Fruit fly (Drosophila melanogaster): Measurements from ENCODE around the gene CG42521.

DNA sequence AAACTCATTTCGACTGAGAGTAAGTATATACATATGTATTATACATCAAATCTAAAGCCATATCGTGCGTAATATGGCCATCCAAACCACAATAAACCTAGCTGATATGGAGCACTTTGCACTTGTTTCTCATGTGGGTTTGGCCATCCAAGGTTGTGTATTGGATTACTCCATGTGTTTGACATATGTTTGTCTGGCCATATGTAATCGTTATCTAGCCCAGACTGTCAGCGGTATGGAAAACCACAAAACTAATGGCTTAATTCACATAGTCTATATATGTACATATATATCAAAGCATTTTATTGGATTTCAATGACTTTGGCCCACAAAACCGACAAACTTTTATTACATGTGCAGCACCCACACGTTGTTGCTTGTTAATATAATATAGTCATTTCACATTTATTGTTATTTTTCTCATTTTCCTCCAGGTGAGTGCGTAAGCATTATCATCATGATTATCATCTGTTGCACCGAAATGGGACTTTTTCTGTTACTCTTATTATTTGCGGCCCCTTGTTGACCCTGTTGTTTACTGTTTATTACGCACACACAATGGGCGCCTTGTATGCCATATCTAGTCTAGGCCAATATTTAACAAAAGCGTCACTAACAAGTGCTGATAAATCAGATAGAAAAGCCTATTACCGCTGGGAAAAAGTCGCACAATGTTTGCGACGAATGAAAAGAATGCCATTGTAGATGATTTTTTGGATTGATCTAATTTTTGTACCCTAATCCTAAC, 33.2 kb upstream of the CG42521 start:
- TF ChIP-seq CTCF (optimal IDR thresholded peaks at IDR 0.05) (no peak), CG8478 (optimal IDR thresholded peaks at IDR 0.05) (no peak)
